Fruit fly (Drosophila melanogaster): Measurements from ENCODE around the gene CG42259.
A peak's percentile ranks its signal among the peaks of the same experiment; 100 is the strongest.

DNA sequence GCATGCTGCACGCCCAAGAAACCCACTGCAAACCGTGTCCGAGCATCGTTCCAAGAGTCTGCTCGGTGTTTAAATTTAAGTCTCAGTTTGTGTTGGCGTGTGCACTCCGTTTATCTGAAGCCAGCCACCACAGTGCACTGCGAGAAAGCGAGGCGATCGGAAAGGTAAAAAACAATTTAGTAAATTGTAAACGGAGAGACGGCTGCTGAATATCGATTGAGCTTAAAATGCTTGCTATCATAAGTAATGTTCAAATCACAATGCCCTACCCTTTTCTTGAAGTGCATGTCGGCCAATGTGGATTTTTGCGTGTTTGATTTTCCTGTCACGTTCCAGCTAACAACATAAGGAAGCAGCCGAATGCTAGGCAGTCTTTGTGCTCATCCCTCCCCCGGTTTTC is 37.1 kb downstream of the CG42259 start:
- TF ChIP-seq pan (optimal IDR thresholded peaks at IDR 0.05): no peak
- TF ChIP-seq foxo (GFP tag; optimal IDR thresholded peaks at IDR 0.05): peak in 1 of 2 experiments; percentile 47
- TF ChIP-seq Hr83 (GFP tag; optimal IDR thresholded peaks at IDR 0.05; ENCODE audit: poor library complexity, severe bottlenecking): no peak
- peak; percentile 11 for TF ChIP-seq br (GFP tag; optimal IDR thresholded peaks at IDR 0.05)
- TF ChIP-seq CrebA (GFP tag; optimal IDR thresholded peaks at IDR 0.05; ENCODE audit: borderline replicate concordance): no peak
- no peak for TF ChIP-seq tai (GFP tag; optimal IDR thresholded peaks at IDR 0.05)
- TF ChIP-seq Dif (GFP tag; optimal IDR thresholded peaks at IDR 0.05; ENCODE audit: partially characterized antibody): no peak
- TF ChIP-seq ey (GFP tag; optimal IDR thresholded peaks at IDR 0.05): peak; percentile 38
- no peak for TF ChIP-seq usp (GFP tag; optimal IDR thresholded peaks at IDR 0.05)
- TF ChIP-seq psq (GFP tag; optimal IDR thresholded peaks at IDR 0.05): peak; percentile 4
- TF ChIP-seq sv (GFP tag; optimal IDR thresholded peaks at IDR 0.05): no peak
- TF ChIP-seq lola (GFP tag; optimal IDR thresholded peaks at IDR 0.05): no peak
- no peak for TF ChIP-seq Hr78 (GFP tag; optimal IDR thresholded peaks at IDR 0.05)
- no peak for TF ChIP-seq CG32264 (GFP tag; optimal IDR thresholded peaks at IDR 0.05)

Measured in whole organism, wandering third instar larva.